Worm (Caenorhabditis elegans): ENCODE measurements around the gene F48G7.9.

DNA sequence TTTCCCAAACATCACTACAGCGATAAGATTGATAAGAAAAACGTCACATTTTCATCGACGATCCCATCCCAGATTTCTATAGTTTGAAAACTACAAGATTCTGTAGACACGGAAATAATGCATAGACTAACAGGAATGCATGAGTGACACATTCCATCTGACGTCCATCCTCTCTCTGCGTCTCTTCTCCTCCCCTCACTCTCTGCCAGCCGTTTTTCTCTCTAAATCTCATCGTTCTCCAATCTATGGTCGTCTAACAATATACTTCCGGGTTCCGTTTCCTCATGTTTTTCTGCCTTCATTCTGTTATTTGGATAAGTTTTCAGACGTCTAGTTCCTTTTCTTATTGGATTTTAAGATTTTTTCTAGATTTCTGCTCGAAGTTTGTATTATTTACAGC is 9.4 kb downstream of the F48G7.9 start, which contains the start of gene F48G7.4:
- no peak for TF ChIP-seq ref-2 (tag; optimal IDR thresholded peaks at IDR 0.05)
- no peak for TF ChIP-seq tbx-2 (tag; optimal IDR thresholded peaks at IDR 0.05)
- TF ChIP-seq pat-9 (tag; optimal IDR thresholded peaks at IDR 0.05): no peak
- no peak for TF ChIP-seq K02D7.2 (tag; optimal IDR thresholded peaks at IDR 0.05)
- TF ChIP-seq ttx-3 (tag; optimal IDR thresholded peaks at IDR 0.05): no peak
- TF ChIP-seq elt-2 (tag; optimal IDR thresholded peaks at IDR 0.05): no peak
- no peak for TF ChIP-seq sox-4 (tag; optimal IDR thresholded peaks at IDR 0.05)
